Worm (Caenorhabditis elegans) whole organism, mixed stage, embryonic: Measurements from ENCODE around the gene str-134.

Experiments
- M03D4.4 ChIP-seq: sonication (generic microtip); optimal IDR thresholded peaks from 2 replicates; lab custom pipeline; 2017; ENCODE audit warnings: mild to moderate bottlenecking, missing genetic modification characterization, missing compliant biosample characterization
- bed-3 ChIP-seq: fragments of 200-800 bp; sonication (Bioruptor generic); optimal IDR thresholded peaks from 3 replicates; lab custom pipeline; 2018; ENCODE audit warnings: mild to moderate bottlenecking, missing genetic modification characterization, moderate library complexity, missing compliant biosample characterization
- blmp-1 ChIP-seq: fragments of 150-350 bp; optimal IDR thresholded peaks from 2 replicates; lab custom pipeline; 2014; ENCODE audit warnings: missing biosample characterization, missing genetic modification characterization
- ceh-39 ChIP-seq: fragments of 150-350 bp; optimal IDR thresholded peaks from 2 replicates; lab custom pipeline; 2014; ENCODE audit warnings: missing biosample characterization, missing genetic modification characterization
- ceh-83 ChIP-seq: fragments of 200-800 bp; sonication (Bioruptor generic); optimal IDR thresholded peaks from 2 replicates; lab custom pipeline; 2018; ENCODE audit warnings: mild to moderate bottlenecking, missing genetic modification characterization, missing compliant biosample characterization
- ces-1 ChIP-seq: fragments of 150-350 bp; optimal IDR thresholded peaks from 2 replicates; lab custom pipeline; 2014; ENCODE audit warnings: missing biosample characterization, missing genetic modification reagents, missing genetic modification characterization
- cnd-1 ChIP-seq: fragments of 200-800 bp; sonication (Bioruptor generic); optimal IDR thresholded peaks from 2 replicates; lab custom pipeline; 2018; ENCODE audit warnings: mild to moderate bottlenecking, missing genetic modification characterization, missing compliant biosample characterization
- elt-1 ChIP-seq: sonication (generic microtip); optimal IDR thresholded peaks from 2 replicates; lab custom pipeline; 2017; ENCODE audit warnings: missing genetic modification characterization, mild to moderate bottlenecking, missing compliant biosample characterization, antibody characterized with exemption, moderate library complexity, borderline replicate concordance; ENCODE audit not compliant: insufficient read depth
- flh-1 ChIP-seq: fragments of 200-800 bp; sonication (Bioruptor generic); optimal IDR thresholded peaks from 2 replicates; lab custom pipeline; 2018; ENCODE audit warnings: mild to moderate bottlenecking, missing genetic modification characterization, moderate library complexity, missing compliant biosample characterization
- ham-2 ChIP-seq: fragments of 200-800 bp; sonication (Bioruptor generic); optimal IDR thresholded peaks from 2 replicates; lab custom pipeline; 2018; ENCODE audit warnings: mild to moderate bottlenecking, missing genetic modification characterization, missing compliant biosample characterization
- hlh-1 ChIP-seq: fragments of 150-350 bp; optimal IDR thresholded peaks from 2 replicates; lab custom pipeline; 2014; ENCODE audit warnings: missing biosample characterization, missing genetic modification reagents, missing genetic modification characterization
- lin-13 ChIP-seq: fragments of 150-350 bp; optimal IDR thresholded peaks from 2 replicates; lab custom pipeline; 2014; ENCODE audit warnings: missing biosample characterization, missing genetic modification characterization
- lin-32 ChIP-seq: fragments of 200-800 bp; sonication (Bioruptor generic); optimal IDR thresholded peaks from 2 replicates; lab custom pipeline; 2018; ENCODE audit warnings: mild to moderate bottlenecking, missing genetic modification characterization, missing compliant biosample characterization
- lsy-2 ChIP-seq: fragments of 150-350 bp; optimal IDR thresholded peaks from 2 replicates; lab custom pipeline; 2014; ENCODE audit warnings: missing biosample characterization, missing genetic modification characterization
- mab-5 ChIP-seq: fragments of 150-350 bp; optimal IDR thresholded peaks from 2 replicates; lab custom pipeline; 2014; ENCODE audit warnings: missing biosample characterization, missing genetic modification characterization
- mep-1 ChIP-seq: fragments of 150-350 bp; optimal IDR thresholded peaks from 2 replicates; lab custom pipeline; 2017; ENCODE audit warnings: missing biosample characterization, missing genetic modification reagents, missing genetic modification characterization, inconsistent platforms
- mls-2 ChIP-seq: sonication (generic microtip); optimal IDR thresholded peaks from 2 replicates; lab custom pipeline; 2016; ENCODE audit warnings: mild to moderate bottlenecking, missing genetic modification characterization, moderate library complexity, missing compliant biosample characterization
- nhr-2 ChIP-seq: fragments of 150-350 bp; optimal IDR thresholded peaks from 2 replicates; lab custom pipeline; 2014; ENCODE audit warnings: missing biosample characterization, missing genetic modification characterization
- nhr-237 ChIP-seq: fragments of 150-350 bp; optimal IDR thresholded peaks from 2 replicates; lab custom pipeline; 2014; ENCODE audit warnings: missing biosample characterization, missing genetic modification characterization
- nhr-28 ChIP-seq: fragments of 150-350 bp; optimal IDR thresholded peaks from 2 replicates; lab custom pipeline; 2014; ENCODE audit warnings: missing biosample characterization, missing genetic modification characterization
- nhr-76 ChIP-seq: sonication (generic microtip); optimal IDR thresholded peaks from 2 replicates; lab custom pipeline; 2017; ENCODE audit warnings: missing biosample characterization, missing genetic modification characterization
- pha-4 ChIP-seq: fragments of 150-350 bp; optimal IDR thresholded peaks from 2 replicates; lab custom pipeline; 2018; ENCODE audit warnings: missing biosample characterization, missing genetic modification reagents, missing genetic modification characterization
- sem-2 ChIP-seq: fragments of 200-800 bp; sonication (Bioruptor generic); optimal IDR thresholded peaks from 2 replicates; lab custom pipeline; 2018; ENCODE audit warnings: mild to moderate bottlenecking, missing genetic modification characterization, missing compliant biosample characterization
- snpc-4 ChIP-seq: fragments of 150-350 bp; optimal IDR thresholded peaks from 2 replicates; lab custom pipeline; 2014; ENCODE audit warnings: missing biosample characterization, missing genetic modification characterization
- unc-120 ChIP-seq: sonication (generic microtip); optimal IDR thresholded peaks from 2 replicates; lab custom pipeline; 2017; ENCODE audit warnings: missing genetic modification characterization, missing compliant biosample characterization; ENCODE audit not compliant: poor library complexity, severe bottlenecking
- unc-39 ChIP-seq: fragments of 150-350 bp; optimal IDR thresholded peaks from 2 replicates; lab custom pipeline; 2014; ENCODE audit warnings: missing biosample characterization, missing genetic modification characterization
- unc-62 ChIP-seq: fragments of 150-350 bp; optimal IDR thresholded peaks from 2 replicates; lab custom pipeline; 2014; ENCODE audit warnings: missing biosample characterization, missing genetic modification reagents, missing genetic modification characterization
- zip-8 ChIP-seq: fragments of 150-350 bp; optimal IDR thresholded peaks from 2 replicates; lab custom pipeline; 2014; ENCODE audit warnings: missing biosample characterization, missing genetic modification characterization

str-134 gene

DNA sequence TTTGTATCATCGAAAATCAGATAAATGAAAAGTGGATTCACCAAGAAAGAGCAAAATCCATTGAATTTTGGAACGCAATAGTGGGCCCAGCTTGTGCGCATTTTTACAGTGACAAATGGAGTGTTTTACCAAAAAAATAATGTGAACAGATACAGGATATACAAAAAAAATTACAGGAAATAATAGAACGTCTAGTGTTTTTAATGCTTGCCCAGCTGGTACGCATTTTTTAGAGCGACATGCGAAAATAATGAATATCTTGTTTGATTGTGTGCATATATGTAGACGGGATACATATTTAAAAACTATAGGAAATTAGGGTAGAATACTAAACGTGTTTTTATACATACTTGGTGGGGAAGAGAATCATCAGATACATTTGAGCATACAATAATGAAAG, 7.3 kb upstream of the str-134 start, which contains the start of gene srj-25:
TSS of gene srj-25 (minus strand) at position 101 of the 400 bp plus-strand sequence.
- TF ChIP-seq lin-13 (tag; lab: Kevin White, UChicago) (no peak), flh-1 (GFP tag; lab: Kevin White, UChicago) (no peak), ceh-83 (GFP tag; lab: Kevin White, UChicago) (no peak), lsy-2 (tag; lab: Kevin White, UChicago) (no peak), ham-2 (no peak), M03D4.4 (no peak), nhr-76 (tag; lab: Kevin White, UChicago) (no peak), bed-3 (GFP tag; lab: Kevin White, UChicago) (no peak), zip-8 (tag; lab: Kevin White, UChicago) (no peak), nhr-2 (tag; lab: Kevin White, UChicago) (no peak), lin-32 (GFP tag; lab: Kevin White, UChicago) (no peak), sem-2 (GFP tag; lab: Kevin White, UChicago) (no peak), nhr-237 (no peak)

DNA sequence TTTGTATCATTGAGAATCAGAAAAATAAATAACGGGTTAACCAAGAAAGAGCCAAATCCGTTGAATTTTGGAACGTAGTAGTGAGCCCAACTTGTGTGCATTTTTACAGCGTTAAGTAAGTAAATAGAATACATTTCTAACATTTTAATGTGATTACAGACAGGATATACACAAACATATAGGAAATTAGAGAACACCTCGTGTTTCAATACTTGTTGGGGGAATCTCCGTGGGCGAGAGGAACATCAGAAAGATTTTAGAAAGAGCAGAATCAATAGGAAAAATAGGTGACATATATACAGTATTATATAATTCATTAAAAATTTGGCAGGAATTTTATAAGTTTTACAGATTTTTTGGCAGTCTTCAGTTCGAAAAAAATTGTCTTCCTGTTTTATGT, 4.7 kb upstream of the str-134 start, which contains the start of gene srj-24:
TSS of gene srj-24 (minus strand) at position 101 of the 400 bp plus-strand sequence.
- no peak for TF ChIP-seq nhr-28 (tag; lab: Kevin White, UChicago)
- no peak for TF ChIP-seq mab-5
- TF ChIP-seq ceh-83 (GFP tag; lab: Kevin White, UChicago) = no peak
- TF ChIP-seq ceh-39 (tag; lab: Kevin White, UChicago) = no peak
- TF ChIP-seq lin-32 (GFP tag; lab: Kevin White, UChicago) = no peak
- TF ChIP-seq unc-39 (tag; lab: Kevin White, UChicago) = no peak
- TF ChIP-seq hlh-1 (tag; lab: Kevin White, UChicago) = no peak
- no peak for TF ChIP-seq lin-13 (tag; lab: Kevin White, UChicago)
- no peak for TF ChIP-seq flh-1 (GFP tag; lab: Kevin White, UChicago)
- no peak for TF ChIP-seq zip-8 (tag; lab: Kevin White, UChicago)
- no peak for TF ChIP-seq cnd-1 (tag; lab: Kevin White, UChicago)

DNA sequence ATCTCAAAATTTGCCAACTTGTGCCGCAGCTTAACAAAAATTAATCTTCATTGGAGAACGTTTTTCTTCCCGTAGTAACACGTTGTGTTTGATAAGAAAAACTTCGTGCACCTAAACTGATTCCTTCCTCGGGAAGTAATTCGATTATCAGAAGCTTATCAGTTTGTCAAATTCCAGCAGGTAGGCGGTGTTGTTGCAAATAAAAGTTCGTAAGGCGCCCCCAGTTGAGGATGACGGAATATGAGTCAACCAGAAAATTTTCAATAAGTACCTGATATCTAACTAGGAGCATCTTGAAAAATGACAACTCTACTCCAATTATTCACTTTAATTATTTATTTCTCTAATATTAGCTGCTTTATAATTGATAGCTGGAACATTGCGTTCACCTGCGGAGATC, 1.6 kb upstream of the str-134 start, which contains the start of gene C05E4.7:
TSS of gene C05E4.7 (plus strand) at position 301 of the 400 bp plus-strand sequence.
- no peak for TF ChIP-seq pha-4
- TF ChIP-seq, all 35 proteins: peak for 0

DNA sequence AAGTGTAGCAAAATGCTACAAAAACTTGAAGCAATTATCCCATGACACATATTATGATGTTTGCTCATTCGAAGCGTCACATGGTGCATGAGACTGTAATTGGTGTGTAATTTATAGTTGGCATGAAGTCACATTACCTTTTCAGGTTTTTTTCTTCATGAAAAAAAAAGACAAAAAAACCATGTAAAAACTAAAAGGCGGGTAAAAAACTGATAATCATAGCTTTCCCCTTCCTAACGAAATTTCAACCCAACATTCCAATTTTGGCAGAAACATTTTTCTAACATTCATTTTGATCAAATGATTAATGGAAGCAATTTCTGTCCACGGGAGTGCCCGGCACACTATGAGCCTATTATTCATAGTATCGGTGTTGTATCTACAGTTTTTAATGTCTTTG, 4.6 kb downstream of the str-134 start, which contains the start of gene sri-4:
TSS of gene sri-4 (plus strand) at position 301 of the 400 bp plus-strand sequence.
- no peak for TF ChIP-seq snpc-4 (tag; lab: Kevin White, UChicago)
- no peak for TF ChIP-seq lin-32 (GFP tag; lab: Kevin White, UChicago)
- no peak for TF ChIP-seq mep-1 (tag; lab: Kevin White, UChicago)
- no peak for TF ChIP-seq ceh-83 (GFP tag; lab: Kevin White, UChicago)
- no peak for TF ChIP-seq bed-3 (GFP tag; lab: Kevin White, UChicago)
- TF ChIP-seq unc-62 (GFP tag; lab: Kevin White, UChicago) = no peak
- no peak for TF ChIP-seq elt-1 (tag; lab: Kevin White, UChicago)
- TF ChIP-seq lin-13 (tag; lab: Kevin White, UChicago) = no peak
- no peak for TF ChIP-seq ham-2
- no peak for TF ChIP-seq nhr-28 (tag; lab: Kevin White, UChicago)
- no peak for TF ChIP-seq ces-1 (GFP tag; lab: Kevin White, UChicago)
- TF ChIP-seq blmp-1 = no peak
- no peak for TF ChIP-seq unc-120 (tag; lab: Kevin White, UChicago)
- no peak for TF ChIP-seq zip-8 (tag; lab: Kevin White, UChicago)

DNA sequence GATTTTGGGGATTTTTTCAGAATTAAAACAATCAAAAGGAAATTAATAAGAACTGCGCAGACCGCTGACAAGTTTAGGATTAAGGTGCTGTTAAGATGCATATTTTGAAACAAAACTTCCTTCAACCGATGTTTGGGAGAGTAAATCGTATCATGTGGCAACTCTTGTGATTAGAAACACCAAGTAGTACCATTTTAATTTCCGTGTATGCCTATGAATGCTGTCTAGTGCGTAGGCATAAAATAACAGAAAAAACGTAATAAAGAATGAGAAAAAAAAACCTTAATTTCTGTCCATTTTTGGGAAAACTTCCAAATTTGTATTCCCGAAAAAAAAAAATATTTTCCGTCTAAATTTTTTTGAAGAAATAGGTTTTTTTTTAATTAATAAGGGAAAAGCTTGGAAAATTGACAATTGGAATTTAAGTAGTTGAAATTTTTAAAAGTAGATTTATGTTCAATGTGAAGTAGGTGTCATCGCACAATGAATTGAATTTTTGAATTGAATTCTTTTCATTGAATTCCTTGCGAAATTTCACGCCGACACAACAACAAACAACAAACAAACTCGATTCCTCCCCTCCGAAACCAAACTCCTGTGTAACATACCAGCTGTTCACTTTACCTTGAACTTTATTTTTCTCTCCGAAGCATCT, 9.4 kb downstream of the str-134 start, which contains the start of the genes str-262 and srp-1:
TSS of gene str-262 (minus strand) at position 101 of the 655 bp plus-strand sequence.
TSS of gene srp-1 (plus strand) at position 605 of the 655 bp plus-strand sequence.
- TF ChIP-seq ham-2 = no peak
- TF ChIP-seq hlh-1 (tag; lab: Kevin White, UChicago) = peak; percentile 71

DNA sequence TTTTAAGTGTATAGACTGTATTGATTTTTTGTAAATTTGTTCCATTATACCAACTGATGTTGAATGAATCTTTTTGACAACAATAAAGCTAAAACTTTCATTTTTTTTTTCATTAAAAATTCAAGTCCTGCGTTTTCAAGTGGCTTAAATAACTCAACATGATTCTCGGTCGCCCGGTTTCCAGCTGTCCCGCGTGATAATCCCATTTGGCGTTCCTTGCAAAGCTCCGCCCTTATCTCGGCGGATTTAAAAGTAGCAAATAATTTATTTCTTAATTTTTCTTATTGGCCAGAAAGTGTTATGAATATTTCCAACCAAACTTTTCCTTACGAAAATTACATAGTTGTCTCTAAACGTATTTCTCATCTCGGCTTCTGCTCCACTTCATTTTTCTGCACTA, 12.7 kb downstream of the str-134 start, which contains the start of gene str-20:
TSS of gene str-20 (plus strand) at position 301 of the 400 bp plus-strand sequence.
- TF ChIP-seq mls-2 (tag; lab: Kevin White, UChicago) (no peak), ceh-39 (tag; lab: Kevin White, UChicago) (no peak)
